Fruit fly (Drosophila melanogaster): ENCODE data around the gene shps.

The shps gene

dm6 chr3R:24298534-24298936 lies 19.2 kb downstream of the shps start (continued):
- TF ChIP-seq CG13624 (GFP tag; optimal IDR thresholded peaks at IDR 0.05) (peak; percentile 2), CG15011 (GFP tag; optimal IDR thresholded peaks at IDR 0.05) (peak; percentile 10), Blimp-1 (GFP tag; optimal IDR thresholded peaks at IDR 0.05) (peak; percentile 24), grau (tag; optimal IDR thresholded peaks at IDR 0.05) (peak; percentile 34)

dm6 chr3R:24299148-24299547 lies 19.8 kb downstream of the shps start:
- TF ChIP-seq HHEX (GFP tag; optimal IDR thresholded peaks at IDR 0.05) (no peak), CG6175 (GFP tag; IDR thresholded peaks at IDR 0.05) (peak; percentile 91), Atf6 (GFP tag; IDR thresholded peaks at IDR 0.05) (no peak), klu (GFP tag; IDR thresholded peaks at IDR 0.05) (0 out of 2 replicates have a peak, but pooled peaks have one; percentile 34), pho (GFP tag; optimal IDR thresholded peaks at IDR 0.05) (no peak), CG12104 (GFP tag; optimal IDR thresholded peaks at IDR 0.05) (no peak), CG12659 (GFP tag; optimal IDR thresholded peaks at IDR 0.05) (no peak), nom (GFP tag; optimal IDR thresholded peaks at IDR 0.05) (peak; percentile 6), chinmo (GFP tag; IDR thresholded peaks at IDR 0.05; ENCODE audit: partially characterized antibody) (peak; percentile 72; the same call in 1 of the 4 replicates), gsb-n (tag; optimal IDR thresholded peaks at IDR 0.05) (no peak), vvl (GFP tag; IDR thresholded peaks at IDR 0.05) (peak; percentile 25; the same call in 1 of the 2 replicates), slbo (GFP tag; IDR thresholded peaks at IDR 0.05) (no peak), CG5245 (GFP tag; optimal IDR thresholded peaks at IDR 0.05) (no peak), dan (GFP tag; IDR thresholded peaks at IDR 0.05) (no peak), kni (GFP tag; optimal IDR thresholded peaks at IDR 0.05) (peak; percentile 20), trem (tag; optimal IDR thresholded peaks at IDR 0.05) (no peak), CG33213 (GFP tag; optimal IDR thresholded peaks at IDR 0.05) (no peak), CG4617 (GFP tag; optimal IDR thresholded peaks at IDR 0.05; ENCODE audit: borderline replicate concordance) (no peak), schlank (tag; optimal IDR thresholded peaks at IDR 0.05) (no peak), Med (GFP tag) (peak; percentile 39), Dip2 (GFP tag; IDR thresholded peaks at IDR 0.05) (no peak), CkIIα-i1 (GFP tag; IDR thresholded peaks at IDR 0.05) (no peak), Dad (GFP tag; optimal IDR thresholded peaks at IDR 0.05) (no peak), CG11696 (GFP tag; IDR thresholded peaks at IDR 0.05) (no peak), CG1233 (GFP tag; optimal IDR thresholded peaks at IDR 0.05) (no peak), wdn (GFP tag; IDR thresholded peaks at IDR 0.05) (no peak), cato (GFP tag; optimal IDR thresholded peaks at IDR 0.05; ENCODE audit: borderline replicate concordance) (no peak), MESR4 (GFP tag; optimal IDR thresholded peaks at IDR 0.05) (no peak), CG6854 (GFP tag; optimal IDR thresholded peaks at IDR 0.05) (no peak)

dm6 chr3R:24301520-24301919 lies 22.1 kb downstream of the shps start:
- TF ChIP-seq CG12942 (GFP tag; optimal IDR thresholded peaks at IDR 0.05) (no peak), amos (GFP tag; IDR thresholded peaks at IDR 0.05; ENCODE audit: partially characterized antibody) (no peak), ftz-f1 (GFP tag; optimal IDR thresholded peaks at IDR 0.05) (no peak), Side (GFP tag; optimal IDR thresholded peaks at IDR 0.05) (no peak), dimm (GFP tag; IDR thresholded peaks at IDR 0.05) (no peak), CG2202 (tag; optimal IDR thresholded peaks at IDR 0.05) (peak; percentile 5), al (GFP tag; IDR thresholded peaks at IDR 0.05) (no peak), nmo (GFP tag; optimal IDR thresholded peaks at IDR 0.05) (no peak), Gug (GFP tag; IDR thresholded peaks at IDR 0.05) (no peak), corto (GFP tag; optimal IDR thresholded peaks at IDR 0.05) (no peak), CG12769 (tag; optimal IDR thresholded peaks at IDR 0.05) (no peak), CG1024 (GFP tag; IDR thresholded peaks at IDR 0.05) (peak; percentile 36; the same call in 1 of the 2 replicates), C15 (GFP tag; IDR thresholded peaks at IDR 0.05) (no peak), sisA (GFP tag; IDR thresholded peaks at IDR 0.05) (no peak), ken (GFP tag; IDR thresholded peaks at IDR 0.05) (no peak), Xrp1 (GFP tag; IDR thresholded peaks at IDR 0.05) (peak; percentile 45), CG10431 (GFP tag; optimal IDR thresholded peaks at IDR 0.05) (peak; percentile 25), bsh (GFP tag; optimal IDR thresholded peaks at IDR 0.05) (peak in 1 of 2 experiments; percentile 43), Dfd (GFP tag; optimal IDR thresholded peaks at IDR 0.05) (no peak)

All from whole organism, embryonic.